Worm (Caenorhabditis elegans) whole organism, midembryonic: ENCODE data around the gene str-200.

Source experiments
- cog-1 ChIP-seq: sonication (generic microtip); optimal IDR thresholded peaks from 2 replicates; lab custom pipeline; 2016; ENCODE audit warnings: missing genetic modification characterization, missing compliant biosample characterization
- flt-1 ChIP-seq: fragments of 200-800 bp; sonication (Bioruptor generic); IDR thresholded peaks from 2 replicates; pipeline ENCODE4 v1.3.6; 2022; ENCODE audit warnings: missing genetic modification characterization, missing compliant biosample characterization
- med-1 ChIP-seq: sonication (generic microtip); optimal IDR thresholded peaks from 2 replicates; lab custom pipeline; 2017; ENCODE audit warnings: missing genetic modification characterization, mild to moderate bottlenecking, missing compliant biosample characterization, antibody characterized with exemption, missing genetic modification reagents; ENCODE audit not compliant: insufficient read depth
- ref-1 ChIP-seq: fragments of 200-800 bp; sonication (Bioruptor generic); conservative IDR thresholded peaks from 2 replicates; pipeline ENCODE4 v1.3.6; 2022; ENCODE audit warnings: missing genetic modification reagents, missing genetic modification characterization, missing compliant biosample characterization
- tab-1 ChIP-seq: fragments of 200-800 bp; sonication (Bioruptor generic); IDR thresholded peaks from 2 replicates; pipeline ENCODE4 v1.3.6; 2022; ENCODE audit warnings: missing genetic modification characterization, missing compliant biosample characterization
- ztf-23 ChIP-seq: fragments of 200-800 bp; sonication (Bioruptor generic); IDR thresholded peaks from 2 replicates; pipeline ENCODE4 v1.3.6; 2022; ENCODE audit warnings: missing genetic modification reagents, missing genetic modification characterization, missing compliant biosample characterization
- ztf-29 ChIP-seq: fragments of 200-800 bp; sonication (Bioruptor generic); IDR thresholded peaks from 2 replicates; pipeline ENCODE4 v1.3.6; 2022; ENCODE audit warnings: missing genetic modification reagents, missing genetic modification characterization, missing compliant biosample characterization

- TF ChIP-seq ztf-29 (GFP tag; lab: Robert Waterston, UW), result no peak
- no peak for TF ChIP-seq cog-1 (tag; lab: Kevin White, UChicago)
- TF ChIP-seq flt-1 (GFP tag; lab: Robert Waterston, UW), result no peak
- TF ChIP-seq tab-1 (GFP tag; lab: Robert Waterston, UW), result no peak
- no peak for TF ChIP-seq ref-1
- TF ChIP-seq ztf-23, result no peak
- no peak for TF ChIP-seq med-1 (GFP tag; lab: Kevin White, UChicago)
Measured at ce11 chrV:17486034-17486433, 28.1 kb upstream of the str-200 start, which contains the start of gene scl-24.
